Fruit fly (Drosophila melanogaster): ENCODE results near the gene bves.
A peak's percentile ranks its signal among the peaks of the same experiment; 100 is the strongest.

bves gene

dm6 chrX:21064927-21065326, 11.2 kb downstream of the bves start (continued):
- TF ChIP-seq hkb (optimal IDR thresholded peaks at IDR 0.05): no peak
- TF ChIP-seq hkb (GFP tag; IDR thresholded peaks at IDR 0.05): no peak
- no peak for TF ChIP-seq dimm (GFP tag; IDR thresholded peaks at IDR 0.05)
- no peak for TF ChIP-seq emc (GFP tag; optimal IDR thresholded peaks at IDR 0.05)
- no peak for TF ChIP-seq CG13424 (tag; optimal IDR thresholded peaks at IDR 0.05)
- TF ChIP-seq D (optimal IDR thresholded peaks at IDR 0.05): no peak
- TF ChIP-seq D (GFP tag; optimal IDR thresholded peaks at IDR 0.05): no peak
- TF ChIP-seq CG34224 (GFP tag; IDR thresholded peaks at IDR 0.05; ENCODE audit: partially characterized antibody): no peak
- peak; percentile 5 for TF ChIP-seq CG9727 (GFP tag; optimal IDR thresholded peaks at IDR 0.05)
- no peak for TF ChIP-seq zen2 (GFP tag; IDR thresholded peaks at IDR 0.05; ENCODE audit: partially characterized antibody)
- TF ChIP-seq Optix (GFP tag; IDR thresholded peaks at IDR 0.05): no peak
- no peak for TF ChIP-seq slp2 (GFP tag; optimal IDR thresholded peaks at IDR 0.05)
- TF ChIP-seq CG8765 (GFP tag; IDR thresholded peaks at IDR 0.05): no peak
- TF ChIP-seq CG9215 (GFP tag; IDR thresholded peaks at IDR 0.05): no peak
- TF ChIP-seq CG10321 (GFP tag; IDR thresholded peaks at IDR 0.05): no peak
- TF ChIP-seq exex (tag; optimal IDR thresholded peaks at IDR 0.05): no peak
- TF ChIP-seq lbe (GFP tag; optimal IDR thresholded peaks at IDR 0.05): peak; percentile 95
- peak; percentile 88 for TF ChIP-seq Drgx (GFP tag; IDR thresholded peaks at IDR 0.05)
- no peak for TF ChIP-seq Dek (tag; optimal IDR thresholded peaks at IDR 0.05)
- TF ChIP-seq Lhr (GFP tag; optimal IDR thresholded peaks at IDR 0.05): no peak
- peak; percentile 1 for TF ChIP-seq gem (tag; optimal IDR thresholded peaks at IDR 0.05)
- no peak for TF ChIP-seq wek (GFP tag; optimal IDR thresholded peaks at IDR 0.05)
- TF ChIP-seq CoRest (tag; optimal IDR thresholded peaks at IDR 0.05): no peak
- TF ChIP-seq CG15479 (GFP tag; optimal IDR thresholded peaks at IDR 0.05): no peak
- no peak for TF ChIP-seq oc (tag; optimal IDR thresholded peaks at IDR 0.05)
- no peak for TF ChIP-seq CG8359 (GFP tag; optimal IDR thresholded peaks at IDR 0.05; ENCODE audit: borderline replicate concordance)
- no peak for TF ChIP-seq Stat92E (GFP tag; optimal IDR thresholded peaks at IDR 0.05)
- TF ChIP-seq CG11696 (GFP tag; IDR thresholded peaks at IDR 0.05): peak; percentile 72
- no peak for TF ChIP-seq lab (GFP tag; optimal IDR thresholded peaks at IDR 0.05)
- TF ChIP-seq ase (GFP tag; IDR thresholded peaks at IDR 0.05): 0 out of 3 replicates have a peak, but pooled peaks have one; percentile 7
- peak; percentile 31; the same call in 1 of the 2 replicates for TF ChIP-seq lmd (GFP tag; IDR thresholded peaks at IDR 0.05)
- no peak for TF ChIP-seq CG14965 (GFP tag; optimal IDR thresholded peaks at IDR 0.05; ENCODE audit: borderline replicate concordance)
- TF ChIP-seq CG4617 (GFP tag; optimal IDR thresholded peaks at IDR 0.05; ENCODE audit: borderline replicate concordance): no peak
- no peak for TF ChIP-seq gcm2 (GFP tag; optimal IDR thresholded peaks at IDR 0.05)
- TF ChIP-seq CG11247 (GFP tag; IDR thresholded peaks at IDR 0.05): no peak
- TF ChIP-seq CG6254 (GFP tag; optimal IDR thresholded peaks at IDR 0.05): no peak
- no peak for TF ChIP-seq CG18262 (tag; optimal IDR thresholded peaks at IDR 0.05)
- TF ChIP-seq CG2116 (GFP tag; optimal IDR thresholded peaks at IDR 0.05): no peak
- no peak for TF ChIP-seq nerfin-2 (GFP tag; IDR thresholded peaks at IDR 0.05; ENCODE audit: partially characterized antibody)
- no peak for TF ChIP-seq Mes4 (GFP tag; optimal IDR thresholded peaks at IDR 0.05)
- TF ChIP-seq CG30431 (GFP tag; optimal IDR thresholded peaks at IDR 0.05): no peak
- TF ChIP-seq CG15011 (GFP tag; optimal IDR thresholded peaks at IDR 0.05): no peak
- no peak for TF ChIP-seq ap (GFP tag; IDR thresholded peaks at IDR 0.05)
- TF ChIP-seq CG7556 (GFP tag; optimal IDR thresholded peaks at IDR 0.05): no peak
- TF ChIP-seq CG18619 (GFP tag; optimal IDR thresholded peaks at IDR 0.05): no peak
- no peak for TF ChIP-seq stc (GFP tag; IDR thresholded peaks at IDR 0.05)
- TF ChIP-seq CG3995 (GFP tag; optimal IDR thresholded peaks at IDR 0.05): no peak
- TF ChIP-seq p53 (GFP tag; optimal IDR thresholded peaks at IDR 0.05): no peak
- no peak for TF ChIP-seq CG7963 (GFP tag; IDR thresholded peaks at IDR 0.05; ENCODE audit: partially characterized antibody)
- TF ChIP-seq CG2120 (GFP tag; optimal IDR thresholded peaks at IDR 0.05): no peak
- no peak for TF ChIP-seq CG17186 (GFP tag; optimal IDR thresholded peaks at IDR 0.05)

All from whole organism, embryonic.